Worm (Caenorhabditis elegans) whole organism, early embryonic: Measurements from ENCODE around the gene cogc-8.

Source experiments
- F13C5.2 ChIP-seq: sonication (generic microtip); optimal IDR thresholded peaks from 2 replicates; lab custom pipeline; 2017; ENCODE audit warnings: mild to moderate bottlenecking, missing genetic modification characterization, inconsistent platforms, missing compliant biosample characterization
- ama-1 ChIP-seq: fragments of 150-350 bp; optimal IDR thresholded peaks from 2 replicates; lab custom pipeline; 2014
- ceh-13 ChIP-seq: fragments of 200-800 bp; sonication (Bioruptor generic); optimal IDR thresholded peaks from 2 replicates; lab custom pipeline; 2018; ENCODE audit warnings: mild to moderate bottlenecking, missing genetic modification characterization, missing compliant biosample characterization
- hnd-1 ChIP-seq: sonication (generic microtip); optimal IDR thresholded peaks from 2 replicates; lab custom pipeline; 2016; ENCODE audit warnings: missing genetic modification characterization, missing compliant biosample characterization
- tbx-37 ChIP-seq: fragments of 200-800 bp; sonication (Bioruptor generic); conservative IDR thresholded peaks from 2 replicates; pipeline ENCODE4 v1.3.6; 2022; ENCODE audit warnings: missing genetic modification reagents, missing genetic modification characterization, missing compliant biosample characterization

- TF ChIP-seq ceh-13 (GFP tag; lab: Kevin White, UChicago) = no peak
- TF ChIP-seq ama-1 = no peak
- no peak for TF ChIP-seq tbx-37 (GFP tag; lab: Robert Waterston, UW)
- no peak for TF ChIP-seq F13C5.2
- no peak for TF ChIP-seq hnd-1 (tag; lab: Kevin White, UChicago)
These were observed 22.2 kb downstream of the cogc-8 start for ce11 chrIV:262460-262859.
